Fruit fly (Drosophila melanogaster): ENCODE results near the gene slp2.

Gene slp2

DNA sequence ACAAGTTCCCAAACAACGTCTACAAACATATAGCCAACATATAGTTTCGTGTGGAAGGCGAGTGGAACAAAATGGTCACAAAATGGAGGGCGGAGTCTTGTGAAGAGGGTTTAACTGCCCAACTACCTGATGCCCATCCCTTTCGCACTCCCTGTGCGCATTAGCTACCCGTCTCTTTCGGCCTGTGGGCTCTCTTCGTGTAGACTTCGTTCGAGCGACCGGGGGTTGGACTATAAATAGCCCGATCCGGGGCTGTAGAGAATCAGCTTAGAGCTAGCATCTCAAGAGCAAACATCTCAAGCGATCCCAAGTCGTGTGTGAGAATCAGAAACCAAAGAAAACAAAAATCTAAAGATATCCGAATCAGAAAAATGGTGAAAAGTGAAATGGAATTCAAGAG, 11.2 kb upstream of the slp2 start, which contains the start of gene slp1 (continued):
- TF ChIP-seq Dfd (GFP tag; optimal IDR thresholded peaks at IDR 0.05) (no peak), CG3847 (GFP tag; IDR thresholded peaks at IDR 0.05) (no peak), Antp (GFP tag; optimal IDR thresholded peaks at IDR 0.05) (no peak), tx (GFP tag; optimal IDR thresholded peaks at IDR 0.05) (no peak), CG7556 (GFP tag; optimal IDR thresholded peaks at IDR 0.05) (no peak), sens (GFP tag) (peak; percentile 65), Nf-YA (GFP tag; IDR thresholded peaks at IDR 0.05) (peak; percentile 54), abd-A (tag; optimal IDR thresholded peaks at IDR 0.05) (peak; percentile 74), CG15011 (GFP tag; optimal IDR thresholded peaks at IDR 0.05) (no peak), hbn (GFP tag; IDR thresholded peaks at IDR 0.05; ENCODE audit: partially characterized antibody) (0 out of 2 replicates have a peak, but pooled peaks have one; percentile 17)

DNA sequence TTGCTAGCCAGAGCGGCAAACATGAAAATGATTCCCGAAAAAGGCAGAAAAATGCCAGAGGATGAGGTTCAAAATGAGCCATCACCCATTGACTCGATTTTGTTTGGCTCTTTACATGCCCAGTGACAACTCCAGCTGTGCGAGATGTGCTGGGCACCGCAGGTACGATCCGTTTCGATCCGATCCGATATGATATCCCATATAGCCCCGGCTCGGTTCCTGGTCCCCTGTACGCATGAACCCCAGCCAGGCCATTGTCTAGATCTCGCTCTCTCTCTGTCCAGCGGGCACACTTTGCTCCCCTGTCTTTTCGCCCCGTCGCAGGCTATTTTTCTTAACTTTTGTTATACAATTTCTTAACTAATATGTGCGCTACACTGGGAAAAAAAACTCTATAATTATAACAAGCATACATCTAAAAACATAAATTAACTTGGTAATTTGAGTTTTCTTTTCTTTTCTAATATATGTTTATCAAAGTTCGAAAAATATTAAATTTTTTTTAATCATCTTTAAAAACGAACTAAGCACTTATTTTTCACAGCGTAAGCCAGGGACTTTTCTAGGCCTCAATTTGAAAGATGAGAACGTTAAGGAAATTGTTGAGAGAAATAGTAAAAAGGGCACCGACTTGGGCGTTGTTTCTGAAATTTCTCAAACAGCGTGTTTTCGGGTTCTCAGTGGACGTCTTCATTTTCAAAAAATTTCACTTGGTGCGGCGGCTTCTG, 9.1 kb upstream of the slp2 start:
- TF ChIP-seq slp2 (GFP tag; optimal IDR thresholded peaks at IDR 0.05): peak; percentile 38
- peak; percentile 49 for TF ChIP-seq H2.0 (GFP tag; IDR thresholded peaks at IDR 0.05)
- TF ChIP-seq CG8388 (GFP tag; optimal IDR thresholded peaks at IDR 0.05): peak; percentile 81
- TF ChIP-seq peb (GFP tag; IDR thresholded peaks at IDR 0.05): no peak
- TF ChIP-seq Scr (GFP tag; IDR thresholded peaks at IDR 0.05; ENCODE audit: partially characterized antibody): no peak
- TF ChIP-seq stc (GFP tag; IDR thresholded peaks at IDR 0.05): no peak
- TF ChIP-seq wor (GFP tag; IDR thresholded peaks at IDR 0.05): no peak
- TF ChIP-seq CG16779 (GFP tag; IDR thresholded peaks at IDR 0.05): no peak
- TF ChIP-seq Abd-B (GFP tag; optimal IDR thresholded peaks at IDR 0.05): peak; percentile 49
- no peak for TF ChIP-seq disco-r (GFP tag; optimal IDR thresholded peaks at IDR 0.05)
- no peak for TF ChIP-seq sr (GFP tag; IDR thresholded peaks at IDR 0.05)
- no peak for TF ChIP-seq CG14965 (GFP tag; optimal IDR thresholded peaks at IDR 0.05; ENCODE audit: borderline replicate concordance)
- no peak for TF ChIP-seq ash1 (GFP tag; optimal IDR thresholded peaks at IDR 0.05)
- TF ChIP-seq Stat92E (GFP tag; optimal IDR thresholded peaks at IDR 0.05): peak in 1 of 3 experiments; percentile 87
- peak; percentile 53; the same call in 1 of the 2 replicates for TF ChIP-seq CG1024 (GFP tag; IDR thresholded peaks at IDR 0.05)
- TF ChIP-seq CG15514 (GFP tag; optimal IDR thresholded peaks at IDR 0.05): no peak
- TF ChIP-seq CG2712 (tag; optimal IDR thresholded peaks at IDR 0.05): peak; percentile 96
- TF ChIP-seq CG13624 (GFP tag; optimal IDR thresholded peaks at IDR 0.05): no peak
- no peak for TF ChIP-seq Oaz (GFP tag; IDR thresholded peaks at IDR 0.05)
- no peak for TF ChIP-seq bbx (GFP tag; IDR thresholded peaks at IDR 0.05; ENCODE audit: partially characterized antibody)
- peak; percentile 87 for TF ChIP-seq CG10959 (GFP tag; IDR thresholded peaks at IDR 0.05)
- TF ChIP-seq dmrt11E (tag; optimal IDR thresholded peaks at IDR 0.05): peak; percentile 98
- no peak for TF ChIP-seq CG10565 (GFP tag; optimal IDR thresholded peaks at IDR 0.05)
- peak in 1 of 2 experiments; percentile 10 for TF ChIP-seq crp (GFP tag; optimal IDR thresholded peaks at IDR 0.05)
- no peak for TF ChIP-seq CG6272 (GFP tag; IDR thresholded peaks at IDR 0.05)
- no peak for TF ChIP-seq Gsc (GFP tag; IDR thresholded peaks at IDR 0.05)
- TF ChIP-seq CG11560 (tag; IDR thresholded peaks at IDR 0.05): no peak
- TF ChIP-seq CG3065 (GFP tag; optimal IDR thresholded peaks at IDR 0.05): peak; percentile 43
- TF ChIP-seq CG12299 (tag; optimal IDR thresholded peaks at IDR 0.05): no peak
- TF ChIP-seq TFAM (GFP tag; optimal IDR thresholded peaks at IDR 0.05): peak; percentile 30
- TF ChIP-seq CG3407 (GFP tag; optimal IDR thresholded peaks at IDR 0.05): peak; percentile 85
- TF ChIP-seq CG7745 (tag; optimal IDR thresholded peaks at IDR 0.05): peak; percentile 69
- TF ChIP-seq CG17912 (GFP tag; optimal IDR thresholded peaks at IDR 0.05): no peak
- TF ChIP-seq Sox100B (GFP tag; optimal IDR thresholded peaks at IDR 0.05): peak; percentile 74
- TF ChIP-seq CG4730 (GFP tag; IDR thresholded peaks at IDR 0.05): no peak
- TF ChIP-seq nau (GFP tag; optimal IDR thresholded peaks at IDR 0.05): no peak
- TF ChIP-seq knrl (GFP tag; IDR thresholded peaks at IDR 0.05; ENCODE audit: partially characterized antibody): no peak
- peak; percentile 51 for TF ChIP-seq onecut (GFP tag; IDR thresholded peaks at IDR 0.05)
- TF ChIP-seq grn (GFP tag; optimal IDR thresholded peaks at IDR 0.05): no peak
